Worm (Caenorhabditis elegans) whole organism, L4 larva: Measurements from ENCODE around the gene tyr-1.

ENCODE experiments used
- F49E8.2 ChIP-seq: sonication (generic microtip); optimal IDR thresholded peaks from 2 replicates; lab custom pipeline; 2016; ENCODE audit warnings: missing compliant biosample characterization, mild to moderate bottlenecking, missing genetic modification characterization, borderline replicate concordance
- ces-1 ChIP-seq: fragments of 150-350 bp; sonication (generic microtip); optimal IDR thresholded peaks from 4 replicates; lab custom pipeline; 2014; ENCODE audit warnings: missing biosample characterization, missing genetic modification reagents, missing genetic modification characterization
- hif-1 ChIP-seq, 2 experiments: sonication (generic microtip); optimal IDR thresholded peaks; 2 replicates each; lab custom pipeline; 2016 to 2017; ENCODE audit warnings: missing compliant biosample characterization in 2 of 2, missing genetic modification characterization in 2 of 2, missing genetic modification reagents in 2 of 2, missing genotype in 2 of 2, mild to moderate bottlenecking in 1 of 2
- lir-3 ChIP-seq: sonication (generic microtip); optimal IDR thresholded peaks from 2 replicates; lab custom pipeline; 2016; ENCODE audit warnings: mild to moderate bottlenecking, missing genetic modification characterization, missing compliant biosample characterization
- lsy-2 ChIP-seq, 2 experiments: fragments of 150-350 bp in 1 of 2; sonication (generic microtip) in 1 of 2; optimal IDR thresholded peaks; 2 replicates each; lab custom pipeline; 2014 to 2017; ENCODE audit warnings: missing biosample characterization in 2 of 2, missing genetic modification characterization in 2 of 2
- mep-1 ChIP-seq: fragments of 150-350 bp; sonication (generic microtip); optimal IDR thresholded peaks from 3 replicates; lab custom pipeline; 2014; ENCODE audit warnings: missing biosample characterization, missing genetic modification characterization
- pha-4 ChIP-seq, 2 experiments: fragments of 150-350 bp in 1 of 2; fragments of 200-800 bp in 1 of 2; sonication (Bioruptor generic) in 1 of 2; IDR thresholded peaks in 1 of 2; optimal IDR thresholded peaks in 1 of 2; 2 replicates each; pipeline versions ENCODE4 v1.3.6 to Lab custom; 2014 to 2022; ENCODE audit warnings: missing genetic modification characterization in 2 of 2, missing genetic modification reagents in 2 of 2, missing biosample characterization in 1 of 2, missing compliant biosample characterization in 1 of 2
- pqm-1 ChIP-seq: sonication (generic microtip); optimal IDR thresholded peaks from 2 replicates; lab custom pipeline; 2017; ENCODE audit warnings: missing biosample characterization, missing genetic modification characterization
- skn-1 ChIP-seq: fragments of 150-350 bp; optimal IDR thresholded peaks from 2 replicates; lab custom pipeline; 2014; ENCODE audit warnings: missing biosample characterization, missing genetic modification characterization
- spr-3 ChIP-seq: fragments of 200-800 bp; sonication (Bioruptor generic); optimal IDR thresholded peaks from 2 replicates; lab custom pipeline; 2018; ENCODE audit warnings: mild to moderate bottlenecking, missing genetic modification characterization, missing compliant biosample characterization
- zag-1 ChIP-seq: fragments of 150-350 bp; optimal IDR thresholded peaks from 2 replicates; lab custom pipeline; 2014; ENCODE audit warnings: missing biosample characterization, missing genetic modification characterization

ce11 chrIII:7922207-7922606, 48.6 kb downstream of the tyr-1 start, which contains the start of gene C29E4.17:
- TF ChIP-seq ces-1 (no peak), lir-3 (tag; lab: Kevin White, UChicago) (no peak), zag-1 (no peak), pqm-1 (tag; lab: Kevin White, UChicago) (no peak), pha-4 (GFP tag; IDR thresholded peaks at IDR 0.05; lab: Robert Waterston, UW) (no peak), pha-4 (tag; optimal IDR thresholded peaks at IDR 0.05; lab: Kevin White, UChicago) (no peak), mep-1 (tag; lab: Kevin White, UChicago) (no peak), spr-3 (GFP tag; lab: Kevin White, UChicago) (no peak), lsy-2 (tag; optimal IDR thresholded peaks at IDR 0.05; lab: Kevin White, UChicago) (no peak), F49E8.2 (tag; lab: Kevin White, UChicago) (no peak), skn-1 (no peak), hif-1 (tag; optimal IDR thresholded peaks at IDR 0.05; lab: Kevin White, UChicago) (no peak)
